Fruit fly (Drosophila melanogaster) whole organism, prepupa: Measurements from ENCODE around the gene Spn.

Experiments used
- Blimp-1 ChIP-seq: fragments of 200-800 bp; sonication (Bioruptor generic); optimal IDR thresholded peaks from 3 replicates; lab custom pipeline; 2017; ENCODE audit warnings: missing biosample characterization, missing genetic modification characterization, mild to moderate bottlenecking, moderate library complexity, missing genetic modification reagents
- CG10669 ChIP-seq: fragments of 200-800 bp; sonication (Bioruptor generic); optimal IDR thresholded peaks from 3 replicates; lab custom pipeline; 2018; ENCODE audit warnings: missing biosample characterization, mild to moderate bottlenecking, missing genetic modification characterization, moderate library complexity
- CG11294 ChIP-seq: fragments of 200-800 bp; sonication (Bioruptor generic); IDR thresholded peaks from 2 replicates; pipeline ENCODE4 v1.3.6; 2022; ENCODE audit warnings: missing biosample characterization, missing genetic modification characterization
- CG15336 ChIP-seq: fragments of 200-800 bp; sonication (Bioruptor generic); IDR thresholded peaks from 2 replicates; pipeline ENCODE4 v1.3.6; 2022; ENCODE audit warnings: missing biosample characterization, missing genetic modification characterization
- CG1621 ChIP-seq: fragments of 200-800 bp; sonication (Bioruptor generic); optimal IDR thresholded peaks from 3 replicates; lab custom pipeline; 2018; ENCODE audit warnings: missing biosample characterization, mild to moderate bottlenecking, missing genetic modification characterization
- CG16779 ChIP-seq: fragments of 200-800 bp; sonication (Bioruptor generic); optimal IDR thresholded peaks from 3 replicates; lab custom pipeline; 2017; ENCODE audit warnings: missing biosample characterization, mild to moderate bottlenecking, missing genetic modification characterization
- CG3032 ChIP-seq: fragments of 200-800 bp; optimal IDR thresholded peaks from 2 replicates; lab custom pipeline; 2019; ENCODE audit warnings: missing biosample characterization, mild to moderate bottlenecking, missing genetic modification characterization, moderate library complexity
- CG31627 ChIP-seq: fragments of 200-800 bp; sonication (Bioruptor generic); optimal IDR thresholded peaks from 3 replicates; lab custom pipeline; 2016; ENCODE audit warnings: missing biosample characterization, missing genetic modification characterization
- CG32006 ChIP-seq: fragments of 200-800 bp; sonication (Bioruptor generic); optimal IDR thresholded peaks from 3 replicates; lab custom pipeline; 2017; ENCODE audit warnings: missing biosample characterization, mild to moderate bottlenecking, missing genetic modification characterization
- CG34406 ChIP-seq: fragments of 200-800 bp; sonication (Bioruptor generic); optimal IDR thresholded peaks from 3 replicates; lab custom pipeline; 2016; ENCODE audit warnings: missing biosample characterization, missing genetic modification characterization
- CG6163 ChIP-seq: fragments of 200-800 bp; sonication (Bioruptor generic); IDR thresholded peaks from 3 replicates; pipeline ENCODE4 v1.3.6; 2022; ENCODE audit warnings: missing biosample characterization, missing genetic modification characterization
- CG6276 ChIP-seq: fragments of 200-800 bp; sonication (Bioruptor generic); optimal IDR thresholded peaks from 2 replicates; lab custom pipeline; 2017; ENCODE audit warnings: missing biosample characterization, mild to moderate bottlenecking, missing genetic modification characterization
- CG6792 ChIP-seq: fragments of 200-800 bp; sonication (Bioruptor generic); optimal IDR thresholded peaks from 3 replicates; lab custom pipeline; 2016; ENCODE audit warnings: missing biosample characterization, missing genetic modification characterization
- CG7368 ChIP-seq: fragments of 200-800 bp; sonication (Bioruptor generic); optimal IDR thresholded peaks from 3 replicates; lab custom pipeline; 2016; ENCODE audit warnings: missing biosample characterization, missing genetic modification characterization
- CG8119 ChIP-seq: fragments of 200-800 bp; sonication (Bioruptor generic); IDR thresholded peaks from 3 replicates; pipeline ENCODE4 v1.3.6; 2022; ENCODE audit warnings: missing biosample characterization, missing genetic modification characterization
- CG8319 ChIP-seq: fragments of 200-800 bp; sonication (Bioruptor generic); optimal IDR thresholded peaks from 3 replicates; lab custom pipeline; 2016; ENCODE audit warnings: missing biosample characterization, missing genetic modification characterization
- CG8632 ChIP-seq: fragments of 200-800 bp; sonication (Bioruptor generic); optimal IDR thresholded peaks from 3 replicates; lab custom pipeline; 2016; ENCODE audit warnings: missing biosample characterization, missing genetic modification characterization
- CG9139 ChIP-seq: fragments of 200-800 bp; sonication (Bioruptor generic); optimal IDR thresholded peaks from 3 replicates; lab custom pipeline; 2017; ENCODE audit warnings: missing biosample characterization, mild to moderate bottlenecking, missing genetic modification characterization
- Eip75B ChIP-seq: fragments of 200-800 bp; sonication (Bioruptor generic); optimal IDR thresholded peaks from 3 replicates; lab custom pipeline; 2016; ENCODE audit warnings: missing biosample characterization, missing genetic modification characterization
- Eip78C ChIP-seq: fragments of 200-800 bp; sonication (Bioruptor generic); peaks from one replicate; lab custom pipeline; 2016; ENCODE audit warnings: missing biosample characterization, missing genetic modification characterization
- Ets21C ChIP-seq: fragments of 200-800 bp; sonication (Bioruptor generic); optimal IDR thresholded peaks from 3 replicates; lab custom pipeline; 2016; ENCODE audit warnings: missing biosample characterization, missing genetic modification characterization
- Ets96B ChIP-seq: fragments of 200-800 bp; optimal IDR thresholded peaks from 2 replicates; lab custom pipeline; 2019; ENCODE audit warnings: missing biosample characterization, mild to moderate bottlenecking, missing genetic modification characterization, moderate library complexity
- Gug ChIP-seq: fragments of 200-800 bp; sonication (Bioruptor generic); IDR thresholded peaks from 2 replicates; pipeline ENCODE4 v1.3.6; 2022; ENCODE audit warnings: missing biosample characterization, missing genetic modification characterization
- Hr38 ChIP-seq: sonication (Bioruptor generic); optimal IDR thresholded peaks from 2 replicates; lab custom pipeline; 2016; ENCODE audit warnings: missing biosample characterization, missing genetic modification characterization
- Hr39 ChIP-seq: fragments of 200-800 bp; sonication (Bioruptor generic); optimal IDR thresholded peaks from 2 replicates; lab custom pipeline; 2016; ENCODE audit warnings: missing biosample characterization, missing genetic modification characterization
- Hr4 ChIP-seq: fragments of 200-800 bp; sonication (Bioruptor generic); optimal IDR thresholded peaks from 3 replicates; lab custom pipeline; 2016; ENCODE audit warnings: missing biosample characterization, missing genetic modification characterization
- Met ChIP-seq: fragments of 200-800 bp; sonication (Bioruptor generic); optimal IDR thresholded peaks from 3 replicates; lab custom pipeline; 2016; ENCODE audit warnings: missing biosample characterization, missing genetic modification characterization
- OdsH ChIP-seq: fragments of 200-800 bp; sonication (Bioruptor generic); optimal IDR thresholded peaks from 3 replicates; lab custom pipeline; 2016; ENCODE audit warnings: missing biosample characterization, missing genetic modification characterization
- Smox ChIP-seq: fragments of 200-800 bp; sonication (Bioruptor generic); optimal IDR thresholded peaks from 3 replicates; lab custom pipeline; 2016; ENCODE audit warnings: missing biosample characterization, missing genetic modification characterization
- Sox14 ChIP-seq: fragments of 200-800 bp; sonication (Bioruptor generic); optimal IDR thresholded peaks from 3 replicates; lab custom pipeline; 2016; ENCODE audit warnings: missing biosample characterization, missing genetic modification characterization
- Sox15 ChIP-seq: fragments of 200-800 bp; sonication (Bioruptor generic); optimal IDR thresholded peaks from 3 replicates; lab custom pipeline; 2016; ENCODE audit warnings: missing biosample characterization, missing genetic modification characterization
- achi ChIP-seq: fragments of 200-800 bp; sonication (Bioruptor generic); optimal IDR thresholded peaks from 3 replicates; lab custom pipeline; 2016; ENCODE audit warnings: missing biosample characterization, missing genetic modification characterization
- acj6 ChIP-seq: fragments of 200-800 bp; sonication (Bioruptor generic); optimal IDR thresholded peaks from 3 replicates; lab custom pipeline; 2016; ENCODE audit warnings: missing biosample characterization, missing genetic modification characterization
- cyc ChIP-seq: fragments of 200-800 bp; sonication (Bioruptor generic); optimal IDR thresholded peaks from 3 replicates; lab custom pipeline; 2016; ENCODE audit warnings: missing biosample characterization, missing genetic modification characterization
- dac ChIP-seq: fragments of 200-800 bp; sonication (Bioruptor generic); optimal IDR thresholded peaks from 2 replicates; lab custom pipeline; 2017; ENCODE audit warnings: missing biosample characterization, mild to moderate bottlenecking, missing genetic modification characterization
- eg ChIP-seq: fragments of 200-800 bp; sonication (Bioruptor generic); IDR thresholded peaks from 3 replicates; pipeline ENCODE4 v1.3.6; 2022; ENCODE audit warnings: missing biosample characterization, missing genetic modification characterization
- esn ChIP-seq: fragments of 200-800 bp; sonication (Bioruptor generic); optimal IDR thresholded peaks from 2 replicates; lab custom pipeline; 2016; ENCODE audit warnings: missing biosample characterization, mild to moderate bottlenecking, missing genetic modification characterization, moderate library complexity
- fkh ChIP-seq: fragments of 200-800 bp; sonication (Bioruptor generic); optimal IDR thresholded peaks from 3 replicates; lab custom pipeline; 2017; ENCODE audit warnings: missing biosample characterization, mild to moderate bottlenecking, missing genetic modification characterization, moderate library complexity
- lz ChIP-seq: fragments of 200-800 bp; sonication (Bioruptor generic); optimal IDR thresholded peaks from 3 replicates; lab custom pipeline; 2016; ENCODE audit warnings: missing biosample characterization, missing genetic modification characterization
- net ChIP-seq: fragments of 200-800 bp; sonication (Bioruptor generic); optimal IDR thresholded peaks from 3 replicates; lab custom pipeline; 2016; ENCODE audit warnings: missing biosample characterization, missing genetic modification characterization
- salr ChIP-seq, 2 experiments: fragments of 200-800 bp; sonication (Bioruptor generic); optimal IDR thresholded peaks; 3 replicates each; lab custom pipeline; 2016 to 2018; ENCODE audit warnings: missing biosample characterization in 2 of 2, missing genetic modification characterization in 2 of 2, mild to moderate bottlenecking in 1 of 2
- ss ChIP-seq, 2 experiments: fragments of 200-800 bp; sonication (Bioruptor generic); optimal IDR thresholded peaks; 2 replicates in 1 of 2; 3 replicates in 1 of 2; lab custom pipeline; 2017 to 2018; ENCODE audit warnings: mild to moderate bottlenecking in 2 of 2, missing biosample characterization in 2 of 2, missing genetic modification characterization in 2 of 2, moderate library complexity in 1 of 2
- svp ChIP-seq: fragments of 200-800 bp; sonication (Bioruptor generic); peaks from one replicate; lab custom pipeline; 2016; ENCODE audit warnings: missing biosample characterization, missing genetic modification characterization
- vri ChIP-seq: fragments of 200-800 bp; sonication (Bioruptor generic); optimal IDR thresholded peaks from 3 replicates; lab custom pipeline; 2016; ENCODE audit warnings: missing biosample characterization, mild to moderate bottlenecking, missing genetic modification characterization

The Spn gene

dm6 chr3L:2533000-2533731 lies 20.9 kb downstream of the Spn start (continued):
- TF ChIP-seq Met (GFP tag; lab: Kevin White, UChicago): peak; percentile 48
- TF ChIP-seq Hr38 (GFP tag; lab: Kevin White, UChicago): no peak
- TF ChIP-seq CG11294: no peak
- peak; percentile 26; the same call in 1 of the 3 replicates for TF ChIP-seq CG8119 (GFP tag; lab: Robert Waterston, UW)
- TF ChIP-seq CG6163 (GFP tag; lab: Robert Waterston, UW): no peak
- no peak for TF ChIP-seq CG7368 (GFP tag; lab: Kevin White, UChicago)
- 0 out of 3 replicates have a peak, but pooled peaks have one; percentile 14 for TF ChIP-seq eg (GFP tag; lab: Robert Waterston, UW)
- no peak for TF ChIP-seq CG31627 (GFP tag; lab: Kevin White, UChicago)
- TF ChIP-seq Sox14 (GFP tag; lab: Kevin White, UChicago): peak; percentile 14
- peak; percentile 16 for TF ChIP-seq esn (GFP tag; lab: Kevin White, UChicago)
- no peak for TF ChIP-seq acj6
- TF ChIP-seq ss (GFP tag; optimal IDR thresholded peaks at IDR 0.05; lab: Kevin White, UChicago): peak; percentile 18 to 46
- TF ChIP-seq CG34406 (GFP tag; lab: Kevin White, UChicago): no peak
- TF ChIP-seq CG16779: no peak
- TF ChIP-seq CG6792: no peak
- TF ChIP-seq net (GFP tag; lab: Kevin White, UChicago): no peak

- peak; percentile 3 for TF ChIP-seq OdsH (GFP tag; lab: Kevin White, UChicago)
- no peak for TF ChIP-seq Smox
- TF ChIP-seq Hr38 (GFP tag; lab: Kevin White, UChicago): no peak
- TF ChIP-seq Sox14 (GFP tag; lab: Kevin White, UChicago): no peak
- no peak for TF ChIP-seq Eip75B (GFP tag; lab: Kevin White, UChicago)
- no peak for TF ChIP-seq CG8632 (GFP tag; lab: Kevin White, UChicago)
- TF ChIP-seq dac: no peak
- TF ChIP-seq Gug (GFP tag; lab: Robert Waterston, UW): peak; percentile 70
- TF ChIP-seq net (GFP tag; lab: Kevin White, UChicago): no peak
- no peak for TF ChIP-seq vri (GFP tag; lab: Kevin White, UChicago)
- TF ChIP-seq Ets96B (tag; lab: Kevin White, UChicago): no peak
- TF ChIP-seq Ets21C (GFP tag; lab: Kevin White, UChicago): no peak
- peak; percentile 22 for TF ChIP-seq acj6
- no peak for TF ChIP-seq esn (GFP tag; lab: Kevin White, UChicago)
- peak; percentile 62; the same call in 2 of the 3 replicates for TF ChIP-seq CG6163 (GFP tag; lab: Robert Waterston, UW)
- no peak for TF ChIP-seq Sox15 (GFP tag; lab: Kevin White, UChicago)
- TF ChIP-seq CG32006 (GFP tag; lab: Kevin White, UChicago): peak; percentile 30
- TF ChIP-seq CG6792: no peak
- TF ChIP-seq CG31627 (GFP tag; lab: Kevin White, UChicago): no peak
- no peak for TF ChIP-seq CG10669 (GFP tag; lab: Kevin White, UChicago)
- TF ChIP-seq Blimp-1: no peak
- TF ChIP-seq cyc (GFP tag; lab: Kevin White, UChicago): no peak
- TF ChIP-seq svp (GFP tag; lab: Kevin White, UChicago): no peak
- TF ChIP-seq ss (GFP tag; optimal IDR thresholded peaks at IDR 0.05; lab: Kevin White, UChicago): no peak
- peak; percentile 36 for TF ChIP-seq CG6276 (GFP tag; lab: Kevin White, UChicago)
- TF ChIP-seq CG11294: peak; percentile 44; the same call in 1 of the 2 replicates
- no peak for TF ChIP-seq achi (GFP tag; lab: Kevin White, UChicago)
- no peak for TF ChIP-seq salr (GFP tag; optimal IDR thresholded peaks at IDR 0.05; lab: Kevin White, UChicago)
- no peak for TF ChIP-seq CG8319
- TF ChIP-seq CG3032: no peak
- TF ChIP-seq fkh (GFP tag; lab: Kevin White, UChicago): no peak
- no peak for TF ChIP-seq CG1621 (tag; lab: Kevin White, UChicago)
- TF ChIP-seq lz (GFP tag; lab: Kevin White, UChicago): no peak
- TF ChIP-seq CG7368 (GFP tag; lab: Kevin White, UChicago): no peak
- peak; percentile 79 for TF ChIP-seq eg (GFP tag; lab: Robert Waterston, UW)
- TF ChIP-seq CG34406 (GFP tag; lab: Kevin White, UChicago): no peak
- TF ChIP-seq Eip78C (GFP tag; lab: Kevin White, UChicago): peak; percentile 63
- peak; percentile 54 for TF ChIP-seq CG15336 (GFP tag; lab: Robert Waterston, UW)
- no peak for TF ChIP-seq Hr39 (GFP tag; lab: Kevin White, UChicago)
- TF ChIP-seq CG16779: no peak
- TF ChIP-seq CG8119 (GFP tag; lab: Robert Waterston, UW): peak; percentile 61
- no peak for TF ChIP-seq Hr4 (GFP tag; lab: Kevin White, UChicago)
- no peak for TF ChIP-seq CG9139 (GFP tag; lab: Kevin White, UChicago)
Observed at dm6 chr3L:2532377-2532776, 21.7 kb downstream of the Spn start.
